Fruit fly (Drosophila melanogaster) whole organism, wandering third instar larva: ENCODE measurements around the gene CG43814.

Source experiments
- CG32264 ChIP-seq: fragments of 200-800 bp; sonication (Bioruptor generic); optimal IDR thresholded peaks from 2 replicates; lab custom pipeline; 2016; ENCODE audit warnings: missing biosample characterization, missing genetic modification characterization
- CG9705 ChIP-seq: fragments of 200-800 bp; sonication (Bioruptor generic); optimal IDR thresholded peaks from 2 replicates; lab custom pipeline; 2018; ENCODE audit warnings: missing biosample characterization, mild to moderate bottlenecking, missing genetic modification characterization
- CrebA ChIP-seq: fragments of 200-800 bp; sonication (Bioruptor generic); optimal IDR thresholded peaks from 2 replicates; lab custom pipeline; 2016; ENCODE audit warnings: missing biosample characterization, mild to moderate bottlenecking, missing genetic modification characterization, borderline replicate concordance
- Dif ChIP-seq: fragments of 200-275, 200-300 bp; sonication (Bioruptor generic); optimal IDR thresholded peaks from 2 replicates; lab custom pipeline; 2018; ENCODE audit warnings: missing biosample characterization, missing genetic modification characterization; ENCODE audit not compliant: partially characterized antibody
- GATAd ChIP-seq: sonication (Bioruptor generic); optimal IDR thresholded peaks from 2 replicates; lab custom pipeline; 2016; ENCODE audit warnings: missing biosample characterization, missing genetic modification characterization
- HLH106 ChIP-seq: fragments of 200-800 bp; optimal IDR thresholded peaks from 3 replicates; lab custom pipeline; 2019; ENCODE audit warnings: missing biosample characterization, mild to moderate bottlenecking, missing genetic modification characterization, moderate library complexity
- Hnf4 ChIP-seq: fragments of 200-800 bp; sonication (Bioruptor generic); optimal IDR thresholded peaks from 2 replicates; lab custom pipeline; 2016; ENCODE audit warnings: missing biosample characterization, mild to moderate bottlenecking, missing genetic modification characterization
- Hr78 ChIP-seq: fragments of >200 bp; optimal IDR thresholded peaks from 2 replicates; lab custom pipeline; 2017; ENCODE audit warnings: missing biosample characterization, missing genetic modification characterization
- Hr83 ChIP-seq: fragments of 200-300 bp; sonication (Bioruptor generic); optimal IDR thresholded peaks from 2 replicates; lab custom pipeline; 2016; ENCODE audit warnings: missing biosample characterization, mild to moderate bottlenecking, missing genetic modification characterization, moderate library complexity; ENCODE audit not compliant: poor library complexity, severe bottlenecking
- Jra ChIP-seq: sonication (Bioruptor generic); optimal IDR thresholded peaks from 2 replicates; lab custom pipeline; 2016; ENCODE audit warnings: missing biosample characterization, missing genetic modification characterization
- Mio ChIP-seq: sonication (Bioruptor generic); optimal IDR thresholded peaks from 2 replicates; lab custom pipeline; 2016; ENCODE audit warnings: missing biosample characterization, missing genetic modification characterization
- Myc ChIP-seq: fragments of >200 bp; optimal IDR thresholded peaks from 2 replicates; lab custom pipeline; 2017
- N ChIP-seq: fragments of >200 bp; optimal IDR thresholded peaks from 2 replicates; lab custom pipeline; 2018; ENCODE audit warnings: missing biosample characterization, missing external identifiers, missing genetic modification characterization
- OdsH ChIP-seq: fragments of 200-800 bp; sonication (Bioruptor generic); optimal IDR thresholded peaks from 2 replicates; lab custom pipeline; 2016; ENCODE audit warnings: missing biosample characterization, mild to moderate bottlenecking, missing genetic modification characterization
- Rel ChIP-seq, 2 experiments: fragments of 200-800 bp; sonication (Bioruptor generic) in 1 of 2; optimal IDR thresholded peaks; 2 replicates in 1 of 2; 3 replicates in 1 of 2; lab custom pipeline; 2016 to 2019; ENCODE audit warnings: mild to moderate bottlenecking in 2 of 2, missing biosample characterization in 2 of 2, missing genetic modification characterization in 2 of 2, moderate library complexity in 1 of 2
- Sp1 ChIP-seq: fragments of 200-800 bp; sonication (Bioruptor generic); optimal IDR thresholded peaks from 3 replicates; lab custom pipeline; 2019; ENCODE audit warnings: missing biosample characterization, mild to moderate bottlenecking, missing genetic modification characterization, moderate library complexity
- Vsx2 ChIP-seq: fragments of 200-300, 225-300 bp; sonication (Bioruptor generic); optimal IDR thresholded peaks from 2 replicates; lab custom pipeline; 2018; ENCODE audit warnings: missing biosample characterization, missing genetic modification characterization; ENCODE audit not compliant: partially characterized antibody
- br ChIP-seq: fragments of 200-800 bp; sonication (Bioruptor generic); optimal IDR thresholded peaks from 2 replicates; lab custom pipeline; 2016; ENCODE audit warnings: missing biosample characterization, missing genetic modification characterization
- brk ChIP-seq: fragments of 200-800 bp; sonication (Bioruptor generic); optimal IDR thresholded peaks from 2 replicates; lab custom pipeline; 2016; ENCODE audit warnings: missing biosample characterization, mild to moderate bottlenecking, missing genetic modification characterization
- dl ChIP-seq, 2 experiments: fragments of 175-275, 200-275 bp in 1 of 2; fragments of 200-275 bp in 1 of 2; sonication (Bioruptor generic); optimal IDR thresholded peaks; lab custom pipeline; 2018; ENCODE audit warnings: mild to moderate bottlenecking in 2 of 2, missing biosample characterization in 2 of 2, missing genetic modification characterization in 2 of 2, moderate library complexity in 2 of 2; ENCODE audit not compliant: partially characterized antibody in 2 of 2, insufficient read depth in 1 of 2
- dsf ChIP-seq: sonication (Bioruptor generic); optimal IDR thresholded peaks from 2 replicates; lab custom pipeline; 2016; ENCODE audit warnings: missing biosample characterization, missing genetic modification characterization, borderline replicate concordance
- ey ChIP-seq: fragments of 200-800 bp; sonication (Bioruptor generic); optimal IDR thresholded peaks from 2 replicates; lab custom pipeline; 2016; ENCODE audit warnings: missing biosample characterization, missing genetic modification characterization
- foxo ChIP-seq, 2 experiments: fragments of 200-800 bp; sonication (Bioruptor generic); optimal IDR thresholded peaks; 2 replicates in 1 of 2; 3 replicates in 1 of 2; lab custom pipeline; 2016 to 2017; ENCODE audit warnings: missing biosample characterization in 2 of 2, missing genetic modification characterization in 2 of 2
- fru ChIP-seq: fragments of 200-800 bp; sonication (Bioruptor generic); optimal IDR thresholded peaks from 3 replicates; lab custom pipeline; 2016; ENCODE audit warnings: missing biosample characterization, mild to moderate bottlenecking, missing genetic modification characterization
- h ChIP-seq: fragments of 200-800 bp; sonication (Bioruptor generic); optimal IDR thresholded peaks from 3 replicates; lab custom pipeline; 2016; ENCODE audit warnings: missing biosample characterization, mild to moderate bottlenecking, missing genetic modification characterization
- jim ChIP-seq: fragments of 175-275, 200-325 bp; sonication (Bioruptor generic); optimal IDR thresholded peaks from 2 replicates; lab custom pipeline; 2016; ENCODE audit warnings: missing biosample characterization, mild to moderate bottlenecking, missing genetic modification characterization
- psq ChIP-seq: fragments of 200-800 bp; sonication (Bioruptor generic); optimal IDR thresholded peaks from 3 replicates; lab custom pipeline; 2017; ENCODE audit warnings: missing biosample characterization, mild to moderate bottlenecking, missing genetic modification characterization, moderate library complexity
- rgr ChIP-seq: fragments of 200-800 bp; sonication (Bioruptor generic); optimal IDR thresholded peaks from 3 replicates; lab custom pipeline; 2016; ENCODE audit warnings: missing biosample characterization, mild to moderate bottlenecking, missing genetic modification characterization
- sage ChIP-seq: fragments of 200-800 bp; sonication (Bioruptor generic); optimal IDR thresholded peaks from 2 replicates; lab custom pipeline; 2016; ENCODE audit warnings: missing biosample characterization, mild to moderate bottlenecking, missing genetic modification characterization
- sv ChIP-seq: fragments of 200-800 bp; sonication (Bioruptor generic); optimal IDR thresholded peaks from 3 replicates; lab custom pipeline; 2016; ENCODE audit warnings: missing biosample characterization, missing genetic modification characterization
- woc ChIP-seq: sonication (Bioruptor generic); optimal IDR thresholded peaks from 2 replicates; lab custom pipeline; 2016; ENCODE audit warnings: missing biosample characterization, mild to moderate bottlenecking, missing genetic modification characterization

The CG43814 gene

dm6 chr2L:18830587-18831528 lies 25.7 kb upstream of the CG43814 start, which contains the start of the genes CG17597 and ScpX:
Gene CG17597 (minus strand): TSS chr2L:18831153.
Gene ScpX (plus strand): TSS chr2L:18831229.
- TF ChIP-seq woc (GFP tag; lab: Kevin White, UChicago) (peak; percentile 90), GATAd (GFP tag; lab: Kevin White, UChicago) (no peak), Mio (GFP tag; lab: Kevin White, UChicago) (no peak), ey (GFP tag; lab: Kevin White, UChicago) (peak; percentile 54), sv (GFP tag; lab: Kevin White, UChicago) (peak; percentile 46), OdsH (GFP tag; lab: Kevin White, UChicago) (peak; percentile 42), Hnf4 (GFP tag; lab: Kevin White, UChicago) (peak; percentile 72), CG32264 (GFP tag; lab: Kevin White, UChicago) (no peak), Dif (peak; percentile 71), sage (GFP tag; lab: Kevin White, UChicago) (peak; percentile 24), Hr83 (GFP tag; lab: Kevin White, UChicago) (no peak), Sp1 (GFP tag; lab: Kevin White, UChicago) (peak; percentile 53), N (GFP tag; lab: Kevin White, UChicago) (no peak), fru (GFP tag; lab: Kevin White, UChicago) (peak; percentile 61), CG9705 (GFP tag; lab: Kevin White, UChicago) (peak; percentile 56), Myc (lab: Kevin White, UChicago) (peak; percentile 100), HLH106 (tag; lab: Kevin White, UChicago) (peak; percentile 73), dsf (GFP tag; lab: Kevin White, UChicago) (peak; percentile 49), jim (GFP tag; lab: Kevin White, UChicago) (no peak), Jra (GFP tag; lab: Kevin White, UChicago) (peak; percentile 16), foxo (GFP tag; optimal IDR thresholded peaks at IDR 0.05; lab: Kevin White, UChicago) (peak in 1 of 2 experiments; percentile 76), psq (GFP tag; lab: Kevin White, UChicago) (peak; percentile 43), Vsx2 (GFP tag; lab: Kevin White, UChicago) (peak; percentile 95), h (GFP tag; lab: Kevin White, UChicago) (peak; percentile 74), brk (GFP tag; lab: Kevin White, UChicago) (no peak), br (GFP tag; lab: Kevin White, UChicago) (peak; percentile 63), Rel (GFP tag; optimal IDR thresholded peaks at IDR 0.05; lab: Kevin White, UChicago) (no peak), Rel (tag; optimal IDR thresholded peaks at IDR 0.05; lab: Kevin White, UChicago) (peak; percentile 34), rgr (GFP tag; lab: Kevin White, UChicago) (peak; percentile 55), dl (GFP tag; optimal IDR thresholded peaks at IDR 0.05; lab: Kevin White, UChicago; ENCODE audit: insufficient read depth in 1 of 2, partially characterized antibody in 2 of 2) (no peak), Hr78 (GFP tag; lab: Kevin White, UChicago) (no peak)

- no peak for TF ChIP-seq br (GFP tag; lab: Kevin White, UChicago)
These were observed 21.4 kb upstream of the CG43814 start, which contains the start of gene Ugt36E1 for dm6 chr2L:18826496-18827008. Gene Ugt36E1 (plus strand): TSS chr2L:18826770.

dm6 chr2L:18823243-18823803 lies 18.2 kb upstream of the CG43814 start, which contains the start of gene Ugt36D1:
Gene Ugt36D1 (plus strand): TSS chr2L:18823548.
- no peak for TF ChIP-seq CrebA
- TF ChIP-seq rgr (GFP tag; lab: Kevin White, UChicago) = peak; percentile 30
- TF ChIP-seq Hr83 (GFP tag; lab: Kevin White, UChicago) = peak; percentile 75
- TF ChIP-seq psq (GFP tag; lab: Kevin White, UChicago) = peak; percentile 18
- TF ChIP-seq Sp1 (GFP tag; lab: Kevin White, UChicago) = peak; percentile 61
- TF ChIP-seq dl (GFP tag; optimal IDR thresholded peaks at IDR 0.05; lab: Kevin White, UChicago; ENCODE audit: insufficient read depth in 1 of 2, partially characterized antibody in 2 of 2) = no peak
- TF ChIP-seq fru (GFP tag; lab: Kevin White, UChicago) = no peak
- TF ChIP-seq CG9705 (GFP tag; lab: Kevin White, UChicago) = no peak
- no peak for TF ChIP-seq Hr78 (GFP tag; lab: Kevin White, UChicago)
- no peak for TF ChIP-seq GATAd (GFP tag; lab: Kevin White, UChicago)
- TF ChIP-seq Myc (lab: Kevin White, UChicago) = peak; percentile 82
- peak; percentile 81 for TF ChIP-seq Vsx2 (GFP tag; lab: Kevin White, UChicago)
- TF ChIP-seq OdsH (GFP tag; lab: Kevin White, UChicago) = no peak
- TF ChIP-seq woc (GFP tag; lab: Kevin White, UChicago) = peak; percentile 75
- peak; percentile 40 for TF ChIP-seq br (GFP tag; lab: Kevin White, UChicago)
- peak in 1 of 2 experiments; percentile 5 for TF ChIP-seq foxo (GFP tag; optimal IDR thresholded peaks at IDR 0.05; lab: Kevin White, UChicago)
- peak; percentile 28 for TF ChIP-seq h (GFP tag; lab: Kevin White, UChicago)
- TF ChIP-seq Hnf4 (GFP tag; lab: Kevin White, UChicago) = peak; percentile 66
- TF ChIP-seq Dif = peak; percentile 63
- peak; percentile 22 for TF ChIP-seq Jra (GFP tag; lab: Kevin White, UChicago)
- no peak for TF ChIP-seq Rel (GFP tag; optimal IDR thresholded peaks at IDR 0.05; lab: Kevin White, UChicago)
- peak; percentile 51 for TF ChIP-seq Rel (tag; optimal IDR thresholded peaks at IDR 0.05; lab: Kevin White, UChicago)
